Worm (Caenorhabditis elegans): ENCODE measurements around the gene ZK669.5.

DNA sequence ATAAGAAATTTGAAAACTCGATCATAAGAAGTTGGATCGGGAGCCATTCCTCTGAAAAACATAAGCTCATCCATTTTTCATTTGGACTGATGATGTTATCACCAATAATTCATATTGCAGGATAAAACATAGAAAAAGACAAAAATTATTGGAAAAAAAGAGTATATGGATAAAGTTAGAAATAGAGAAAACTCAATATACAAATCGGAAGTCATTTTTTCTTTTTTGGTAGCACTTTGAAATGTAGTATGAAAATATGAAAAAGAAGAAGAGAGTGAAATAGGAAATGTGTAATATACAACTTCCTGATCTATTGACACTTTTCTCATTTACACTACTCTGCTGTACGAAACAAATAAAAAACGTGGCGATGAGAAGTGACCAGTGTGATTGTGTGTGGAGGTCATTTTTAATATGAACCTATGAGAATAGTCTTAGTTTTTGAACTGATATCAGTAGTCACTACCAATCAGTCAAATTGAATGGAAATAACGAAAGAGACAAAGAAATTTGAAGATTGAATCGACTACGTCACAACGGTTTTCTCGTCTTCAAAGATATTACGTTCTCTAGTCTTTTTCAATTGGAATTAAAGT, at the start of gene ZK669.5:
- no peak for TF ChIP-seq ztf-11 (tag; optimal IDR thresholded peaks at IDR 0.05)
- TF ChIP-seq lsy-2 (tag; optimal IDR thresholded peaks at IDR 0.05), result no peak
- no peak for TF ChIP-seq lin-13 (tag; optimal IDR thresholded peaks at IDR 0.05)
- no peak for TF ChIP-seq snpc-4 (tag; optimal IDR thresholded peaks at IDR 0.05)
- no peak for TF ChIP-seq bed-3 (GFP tag; optimal IDR thresholded peaks at IDR 0.05)
- TF ChIP-seq nhr-28 (tag; optimal IDR thresholded peaks at IDR 0.05), result no peak
- TF ChIP-seq ceh-39 (tag; optimal IDR thresholded peaks at IDR 0.05), result no peak
- TF ChIP-seq sptf-1 (tag; optimal IDR thresholded peaks at IDR 0.05), result no peak
- no peak for TF ChIP-seq pha-4 (tag; optimal IDR thresholded peaks at IDR 0.05)
- TF ChIP-seq unc-120 (tag; optimal IDR thresholded peaks at IDR 0.05; ENCODE audit: poor library complexity, severe bottlenecking), result no peak
- TF ChIP-seq mep-1 (tag; optimal IDR thresholded peaks at IDR 0.05), result no peak
- no peak for TF ChIP-seq nhr-2 (tag; optimal IDR thresholded peaks at IDR 0.05)
- TF ChIP-seq unc-39 (tag; optimal IDR thresholded peaks at IDR 0.05), result no peak

All from whole organism, mixed stage, embryonic.